Fruit fly (Drosophila melanogaster) whole organism, pupa: ENCODE measurements around the gene osy.
A peak's percentile ranks its signal among the peaks of the same experiment; 100 is the strongest.

ENCODE experiments used
- CG10348 ChIP-seq: fragments of 200-800 bp; sonication (Bioruptor generic); IDR thresholded peaks from 2 replicates; pipeline ENCODE4 v1.3.6; 2022; ENCODE audit warnings: missing biosample characterization, missing genetic modification characterization
- CG12605 ChIP-seq: fragments of 200-800 bp; sonication (Bioruptor generic); IDR thresholded peaks from 2 replicates; pipeline ENCODE4 v1.3.6; 2022; ENCODE audit warnings: missing biosample characterization, missing genetic modification characterization
- CG13204 ChIP-seq: fragments of 200-800 bp; sonication (Bioruptor generic); optimal IDR thresholded peaks from 2 replicates; lab custom pipeline; 2018; ENCODE audit warnings: missing biosample characterization, mild to moderate bottlenecking, missing genetic modification characterization, moderate library complexity
- CG14655 ChIP-seq: fragments of 200-800 bp; sonication (Bioruptor generic); optimal IDR thresholded peaks from 3 replicates; lab custom pipeline; 2017; ENCODE audit warnings: mild to moderate bottlenecking, missing biosample characterization, missing genetic modification reagents, missing genetic modification characterization
- CG15710 ChIP-seq: fragments of 200-800 bp; sonication (Bioruptor generic); optimal IDR thresholded peaks from 2 replicates; lab custom pipeline; 2018; ENCODE audit warnings: missing biosample characterization, mild to moderate bottlenecking, missing genetic modification characterization, moderate library complexity
- CG17806 ChIP-seq: fragments of 200-800 bp; sonication (Bioruptor generic); optimal IDR thresholded peaks from 2 replicates; lab custom pipeline; 2018; ENCODE audit warnings: missing biosample characterization, mild to moderate bottlenecking, missing genetic modification characterization, moderate library complexity
- CG32121 ChIP-seq: fragments of 200-800 bp; sonication (Bioruptor generic); IDR thresholded peaks from 2 replicates; pipeline ENCODE4 v1.3.6; 2022; ENCODE audit warnings: missing biosample characterization, missing genetic modification characterization
- CG34367 ChIP-seq: fragments of 200-800 bp; sonication (Bioruptor generic); optimal IDR thresholded peaks from 2 replicates; lab custom pipeline; 2018; ENCODE audit warnings: missing biosample characterization, mild to moderate bottlenecking, missing genetic modification characterization
- CG8159 ChIP-seq: fragments of 200-800 bp; sonication (Bioruptor generic); optimal IDR thresholded peaks from 3 replicates; lab custom pipeline; 2018; ENCODE audit warnings: missing biosample characterization, mild to moderate bottlenecking, missing genetic modification characterization, moderate library complexity
- CG8301 ChIP-seq: fragments of 200-800 bp; sonication (Bioruptor generic); optimal IDR thresholded peaks from 2 replicates; lab custom pipeline; 2018; ENCODE audit warnings: missing biosample characterization, mild to moderate bottlenecking, missing genetic modification characterization
- CG9948 ChIP-seq: fragments of 200-800 bp; sonication (Bioruptor generic); optimal IDR thresholded peaks from 2 replicates; lab custom pipeline; 2018; ENCODE audit warnings: missing biosample characterization, mild to moderate bottlenecking, missing genetic modification characterization, moderate library complexity
- D1 ChIP-seq: fragments of 200-800 bp; sonication (Bioruptor generic); optimal IDR thresholded peaks from 2 replicates; lab custom pipeline; 2018; ENCODE audit warnings: missing biosample characterization, mild to moderate bottlenecking, missing genetic modification characterization, moderate library complexity
- EcR ChIP-seq: fragments of 200-800 bp; sonication (Bioruptor generic); optimal IDR thresholded peaks from 3 replicates; lab custom pipeline; 2019; ENCODE audit warnings: missing biosample characterization, missing genetic modification characterization, mild to moderate bottlenecking, moderate library complexity, missing genetic modification reagents
- Ets98B ChIP-seq: fragments of 200-800 bp; sonication (Bioruptor generic); IDR thresholded peaks from 2 replicates; pipeline ENCODE4 v1.3.6; 2022; ENCODE audit warnings: missing biosample characterization, missing genetic modification characterization
- Pif1A ChIP-seq: fragments of 200-800 bp; sonication (Bioruptor generic); optimal IDR thresholded peaks from 3 replicates; lab custom pipeline; 2016; ENCODE audit warnings: missing biosample characterization, missing genetic modification characterization
- Pif1B ChIP-seq: fragments of 200-800 bp; sonication (Bioruptor generic); optimal IDR thresholded peaks from 3 replicates; lab custom pipeline; 2016; ENCODE audit warnings: missing biosample characterization, missing genetic modification characterization
- Snoo ChIP-seq: fragments of 200-800 bp; sonication (Bioruptor generic); optimal IDR thresholded peaks from 3 replicates; lab custom pipeline; 2017; ENCODE audit warnings: missing biosample characterization, mild to moderate bottlenecking, missing genetic modification characterization, inconsistent platforms
- fd96Ca ChIP-seq: fragments of 200-800 bp; sonication (Bioruptor generic); IDR thresholded peaks from 3 replicates; pipeline ENCODE4 v1.3.6; 2022; ENCODE audit warnings: missing biosample characterization, missing genetic modification characterization
- gl ChIP-seq: fragments of 200-800 bp; sonication (Bioruptor generic); optimal IDR thresholded peaks from 2 replicates; lab custom pipeline; 2018; ENCODE audit warnings: missing biosample characterization, mild to moderate bottlenecking, missing genetic modification characterization

Gene osy

DNA sequence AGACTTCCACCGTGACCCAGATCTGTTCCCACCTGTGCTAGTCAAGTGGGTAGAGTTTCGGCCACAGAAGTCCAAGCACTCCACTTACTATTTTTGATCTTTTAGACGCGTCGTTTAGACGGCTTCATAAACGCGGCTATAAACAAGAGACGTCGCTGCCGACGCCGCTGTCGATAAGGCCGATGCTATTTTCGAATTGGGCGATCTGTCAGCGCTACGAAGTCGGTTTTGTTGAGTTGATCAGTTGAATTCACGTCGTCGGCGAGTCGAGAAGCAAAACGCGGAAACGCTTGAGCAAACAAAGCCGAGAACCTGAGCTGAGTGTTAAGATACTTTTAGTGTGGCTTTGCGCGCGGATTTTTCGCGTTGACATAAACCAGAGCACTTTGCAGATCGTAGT, at the start of gene osy:
TSS of gene osy (plus strand) at position 240 of the 400 bp plus-strand sequence.
- TF ChIP-seq fd96Ca (GFP tag; lab: Robert Waterston, UW) (peak; percentile 48; the same call in 2 of the 3 replicates), CG15710 (no peak), CG10348 (GFP tag; lab: Robert Waterston, UW) (no peak)

DNA sequence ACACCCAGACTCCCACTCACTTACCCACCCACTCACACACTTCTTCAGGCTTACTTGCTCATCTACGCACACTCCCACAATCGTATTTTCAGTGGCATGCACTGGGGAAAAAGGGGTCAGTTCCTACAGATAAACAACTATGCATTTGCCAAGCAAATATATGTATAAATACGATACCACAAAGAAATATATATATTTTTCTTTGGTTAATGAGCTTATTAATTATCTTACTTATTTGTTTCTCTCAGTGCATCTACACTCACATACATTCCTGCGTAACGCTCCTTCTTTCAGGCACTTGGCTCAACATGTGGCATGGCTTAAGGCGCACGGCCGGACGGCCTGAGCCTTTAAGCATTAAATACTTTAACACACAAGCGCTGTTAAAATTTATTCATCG, 37.8 kb upstream of the osy start:
- TF ChIP-seq CG8301 (peak; percentile 2), gl (tag; lab: Kevin White, UChicago) (no peak), D1 (tag; lab: Kevin White, UChicago) (no peak), fd96Ca (GFP tag; lab: Robert Waterston, UW) (no peak), Pif1B (peak; percentile 37), Ets98B (GFP tag; lab: Robert Waterston, UW) (peak; percentile 19; the same call in 1 of the 2 replicates), CG8159 (peak; percentile 66), CG34367 (tag; lab: Kevin White, UChicago) (peak; percentile 44), CG12605 (GFP tag; lab: Robert Waterston, UW) (no peak), CG14655 (GFP tag; lab: Kevin White, UChicago) (peak; percentile 33)

DNA sequence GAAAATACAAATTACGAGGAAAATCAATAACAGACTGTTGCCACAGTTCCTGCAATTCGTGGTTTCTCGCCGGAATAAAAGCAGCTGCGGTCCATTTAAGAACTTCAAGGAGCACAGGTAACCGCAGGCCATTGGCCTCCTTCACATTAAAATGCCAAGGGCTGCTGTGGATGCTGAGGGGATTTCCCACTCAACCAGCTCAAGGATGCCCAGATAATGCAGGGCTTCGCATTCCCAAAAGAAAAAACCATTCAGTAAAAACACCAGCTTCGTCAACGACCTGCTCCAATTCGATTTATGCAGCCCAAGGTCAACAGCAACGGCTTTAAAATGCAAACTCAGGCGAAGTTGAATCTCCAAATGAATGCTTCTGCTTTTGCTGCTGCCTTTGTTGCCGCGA, 702 bp downstream of the osy start:
- TF ChIP-seq gl (tag; lab: Kevin White, UChicago) (no peak), CG10348 (GFP tag; lab: Robert Waterston, UW) (no peak), CG32121 (GFP tag; lab: Robert Waterston, UW) (no peak), fd96Ca (GFP tag; lab: Robert Waterston, UW) (0 out of 3 replicates have a peak, but pooled peaks have one; percentile 2), EcR (GFP tag; lab: Kevin White, UChicago) (peak; percentile 96), CG12605 (GFP tag; lab: Robert Waterston, UW) (no peak)

DNA sequence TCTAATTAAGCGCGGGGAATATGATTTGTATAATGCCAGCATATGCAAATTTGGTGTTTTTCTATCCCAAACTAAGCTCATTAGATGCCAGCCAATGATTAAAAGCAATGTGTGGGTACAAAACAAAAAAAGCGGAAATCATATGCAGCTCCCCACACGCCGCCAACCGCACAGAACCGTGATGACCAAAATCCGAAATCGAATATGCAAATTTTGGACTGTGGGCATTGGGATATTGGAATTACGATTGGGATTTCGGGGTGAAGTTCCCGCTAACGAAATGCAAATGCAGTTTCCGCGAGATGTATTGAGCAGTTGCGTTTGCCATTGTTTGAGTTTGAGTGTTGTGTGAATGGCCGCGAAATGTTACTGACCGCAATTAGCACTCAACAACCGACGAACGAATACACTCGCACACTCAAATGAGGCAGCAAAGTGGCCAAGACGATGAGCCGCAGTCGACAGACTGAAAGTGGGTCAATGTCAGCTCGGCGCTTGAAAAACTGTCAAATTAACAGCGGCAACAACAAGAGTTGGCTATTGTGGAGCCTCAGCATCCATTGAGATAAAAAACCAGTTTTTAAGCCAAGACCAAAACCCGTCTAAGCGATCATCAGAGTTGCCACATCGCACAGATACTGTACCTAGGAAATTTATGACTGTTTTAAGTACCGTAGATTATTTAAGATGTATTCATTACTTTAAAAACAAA, 13.9 kb downstream of the osy start:
- TF ChIP-seq CG8301 = no peak
- TF ChIP-seq CG32121 (GFP tag; lab: Robert Waterston, UW) = no peak
- TF ChIP-seq EcR (GFP tag; lab: Kevin White, UChicago) = peak; percentile 51
- no peak for TF ChIP-seq Snoo (tag; lab: Kevin White, UChicago)
- no peak for TF ChIP-seq Pif1A (GFP tag; lab: Kevin White, UChicago)
- TF ChIP-seq Ets98B (GFP tag; lab: Robert Waterston, UW) = no peak
- no peak for TF ChIP-seq CG34367 (tag; lab: Kevin White, UChicago)
- no peak for TF ChIP-seq Pif1B
- no peak for TF ChIP-seq CG14655 (GFP tag; lab: Kevin White, UChicago)
- TF ChIP-seq, all 21 proteins: peak for 1

DNA sequence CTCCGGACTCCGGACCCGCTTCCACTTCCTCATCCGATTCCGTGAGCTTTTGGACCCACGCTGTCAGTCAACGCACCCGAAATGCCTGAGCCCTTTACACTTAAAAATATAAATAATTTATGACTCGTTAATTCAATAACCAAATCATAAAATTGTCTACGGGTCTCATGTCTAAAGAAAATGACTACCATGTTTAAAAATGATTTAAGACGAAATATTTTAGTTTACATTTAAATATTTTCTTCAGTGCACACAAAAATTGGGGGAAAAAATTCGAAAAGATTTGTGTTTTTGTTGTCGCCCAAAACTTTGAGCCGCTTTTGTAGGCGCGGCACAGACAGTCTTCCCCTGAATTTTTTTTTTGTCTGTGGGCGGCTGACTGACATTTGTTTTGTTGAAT, 15.2 kb downstream of the osy start:
- TF ChIP-seq CG15710 (no peak), Snoo (tag; lab: Kevin White, UChicago) (no peak), D1 (tag; lab: Kevin White, UChicago) (no peak), Pif1B (no peak), gl (tag; lab: Kevin White, UChicago) (no peak), Ets98B (GFP tag; lab: Robert Waterston, UW) (no peak), CG9948 (tag; lab: Kevin White, UChicago) (no peak), CG13204 (GFP tag; lab: Kevin White, UChicago) (no peak), CG10348 (GFP tag; lab: Robert Waterston, UW) (no peak), EcR (GFP tag; lab: Kevin White, UChicago) (no peak), CG34367 (tag; lab: Kevin White, UChicago) (no peak)
- TF ChIP-seq, all 21 proteins: peak for 0

DNA sequence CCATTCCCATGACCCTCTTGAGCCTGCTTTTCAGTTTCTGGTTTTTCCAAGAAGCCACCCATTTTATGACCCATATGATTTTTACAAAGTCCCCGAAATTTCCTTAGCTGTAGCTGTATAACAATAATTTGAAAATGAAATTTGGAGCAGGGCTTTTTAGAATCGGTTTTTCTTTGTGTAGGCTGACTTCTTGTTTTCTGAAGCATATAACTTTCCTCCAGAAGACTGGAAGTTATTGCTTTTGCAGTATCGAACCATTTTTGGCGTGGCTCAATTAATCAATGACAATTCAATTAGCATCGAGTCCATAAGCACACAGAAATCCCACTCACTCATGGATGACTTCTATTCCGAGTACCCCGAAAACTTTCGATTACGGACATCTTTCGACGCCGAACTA, 27.2 kb downstream of the osy start, which contains the start of gene Nil:
TSS of gene Nil (minus strand) at position 101 of the 400 bp plus-strand sequence.
- no peak for TF ChIP-seq Snoo (tag; lab: Kevin White, UChicago)
- TF ChIP-seq CG32121 (GFP tag; lab: Robert Waterston, UW) = no peak

DNA sequence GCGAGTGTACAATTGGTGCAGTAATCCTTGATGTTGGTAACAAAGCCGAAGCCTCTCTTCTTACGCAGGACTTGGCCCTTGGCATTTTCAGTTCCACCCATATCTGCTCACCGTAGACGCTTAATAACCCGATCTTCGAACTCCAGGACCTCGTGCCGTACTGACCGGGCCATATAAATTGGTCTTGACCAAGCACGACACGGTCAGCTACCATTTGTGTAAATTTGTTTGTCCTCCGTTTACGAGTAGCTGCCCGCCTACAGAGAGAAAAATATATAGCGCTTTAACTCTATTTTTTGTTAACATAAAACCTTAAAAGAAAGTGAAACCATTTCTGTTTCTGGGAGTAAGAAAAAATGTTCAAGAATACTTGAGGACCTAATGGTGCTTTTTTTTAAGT, 85.4 kb downstream of the osy start, which contains the start of gene ppk15:
TSS of gene ppk15 (minus strand) at position 101 of the 400 bp plus-strand sequence.
- TF ChIP-seq CG17806 (tag; lab: Kevin White, UChicago) (no peak), CG10348 (GFP tag; lab: Robert Waterston, UW) (no peak), EcR (GFP tag; lab: Kevin White, UChicago) (no peak), Pif1A (GFP tag; lab: Kevin White, UChicago) (no peak), D1 (tag; lab: Kevin White, UChicago) (no peak), CG13204 (GFP tag; lab: Kevin White, UChicago) (no peak), Snoo (tag; lab: Kevin White, UChicago) (no peak), CG12605 (GFP tag; lab: Robert Waterston, UW) (no peak), Pif1B (no peak)
